Worm (Caenorhabditis elegans): ENCODE data around the gene sma-1.

Gene sma-1

DNA sequence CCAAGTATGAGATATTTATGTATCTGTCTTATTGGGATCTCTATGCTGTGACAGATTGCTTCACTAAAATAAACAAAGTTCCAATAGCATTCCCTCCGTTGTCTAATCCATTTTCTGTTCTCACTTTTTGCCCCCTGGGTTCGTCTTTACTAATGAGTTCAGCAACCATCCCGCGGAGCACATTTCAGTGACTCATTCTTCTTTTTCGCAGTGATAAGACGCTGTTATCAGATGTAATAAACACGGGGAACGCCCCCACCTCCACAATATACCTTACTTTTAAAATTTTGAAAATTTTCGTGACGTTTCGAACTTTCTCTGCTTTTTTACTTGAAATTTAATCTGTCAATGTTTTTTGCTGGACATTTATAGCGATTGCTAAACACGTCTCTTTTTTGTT is 878 bp downstream of the sma-1 start:
- TF ChIP-seq K02D7.2 (tag; optimal IDR thresholded peaks at IDR 0.05) (no peak), ceh-6 (GFP tag; optimal IDR thresholded peaks at IDR 0.05) (no peak), dve-1 (tag; optimal IDR thresholded peaks at IDR 0.05) (no peak), pax-1 (tag; optimal IDR thresholded peaks at IDR 0.05) (no peak), ceh-45 (GFP tag; IDR thresholded peaks at IDR 0.05) (no peak), odd-2 (tag; optimal IDR thresholded peaks at IDR 0.05) (no peak), K09A11.1 (tag; optimal IDR thresholded peaks at IDR 0.05; ENCODE audit: insufficient read depth) (no peak), elt-2 (tag; optimal IDR thresholded peaks at IDR 0.05) (no peak), fax-1 (tag; optimal IDR thresholded peaks at IDR 0.05) (no peak), unc-55 (GFP tag; optimal IDR thresholded peaks at IDR 0.05) (no peak), syd-9 (tag; optimal IDR thresholded peaks at IDR 0.05) (no peak), nfya-1 (tag; optimal IDR thresholded peaks at IDR 0.05) (no peak), ceh-22 (tag; optimal IDR thresholded peaks at IDR 0.05) (no peak), fkh-6 (tag; optimal IDR thresholded peaks at IDR 0.05) (no peak), nhr-232 (tag; optimal IDR thresholded peaks at IDR 0.05) (no peak), pat-9 (tag; optimal IDR thresholded peaks at IDR 0.05) (no peak), Y22D7AL.16 (tag; optimal IDR thresholded peaks at IDR 0.05) (no peak), fkh-10 (GFP tag; optimal IDR thresholded peaks at IDR 0.05) (no peak)

DNA sequence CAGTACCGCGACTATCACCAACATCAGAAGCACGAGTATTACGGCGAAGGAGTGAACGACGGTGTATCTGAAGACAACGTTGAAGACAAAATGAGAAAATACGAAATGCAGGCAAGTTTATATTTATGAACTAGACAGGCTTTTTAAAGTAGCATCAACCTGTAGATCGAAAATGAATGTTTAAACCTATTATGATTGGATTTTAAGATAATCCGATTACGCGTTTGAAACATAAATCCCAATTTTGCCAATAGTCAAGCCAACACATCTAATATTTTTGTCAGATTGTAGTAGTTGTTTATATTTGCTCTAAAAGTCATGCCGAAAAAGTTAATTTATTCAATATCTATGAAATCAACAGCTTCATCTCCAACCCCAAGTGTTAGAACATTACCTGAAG is 2.0 kb downstream of the sma-1 start:
- TF ChIP-seq ets-4 (tag; optimal IDR thresholded peaks at IDR 0.05), result no peak
- TF ChIP-seq fkh-10 (GFP tag; optimal IDR thresholded peaks at IDR 0.05), result no peak
- no peak for TF ChIP-seq ahr-1 (tag; optimal IDR thresholded peaks at IDR 0.05)
- TF ChIP-seq K02D7.2 (tag; optimal IDR thresholded peaks at IDR 0.05), result no peak
- no peak for TF ChIP-seq unc-55 (GFP tag; optimal IDR thresholded peaks at IDR 0.05)
- TF ChIP-seq elt-2 (tag; optimal IDR thresholded peaks at IDR 0.05), result no peak
- no peak for TF ChIP-seq ceh-34 (tag; optimal IDR thresholded peaks at IDR 0.05)
- no peak for TF ChIP-seq lin-11 (tag; optimal IDR thresholded peaks at IDR 0.05)
- TF ChIP-seq F13H6.1 (tag; optimal IDR thresholded peaks at IDR 0.05), result no peak
- TF ChIP-seq ztf-16 (tag; optimal IDR thresholded peaks at IDR 0.05), result no peak
- no peak for TF ChIP-seq ceh-22 (tag; optimal IDR thresholded peaks at IDR 0.05)
- no peak for TF ChIP-seq hlh-30 (tag; optimal IDR thresholded peaks at IDR 0.05; ENCODE audit: insufficient read depth)
- TF ChIP-seq ceh-31 (tag; optimal IDR thresholded peaks at IDR 0.05), result no peak
- TF ChIP-seq pha-2 (tag; optimal IDR thresholded peaks at IDR 0.05), result no peak
- no peak for TF ChIP-seq pha-4 (tag; optimal IDR thresholded peaks at IDR 0.05)
- no peak for TF ChIP-seq unc-42 (tag; optimal IDR thresholded peaks at IDR 0.05)
- no peak for TF ChIP-seq eyg-1 (tag; optimal IDR thresholded peaks at IDR 0.05)
- TF ChIP-seq pqm-1 (tag; optimal IDR thresholded peaks at IDR 0.05), result no peak
- TF ChIP-seq madf-2 (tag; optimal IDR thresholded peaks at IDR 0.05), result no peak
- no peak for TF ChIP-seq odd-2 (tag; optimal IDR thresholded peaks at IDR 0.05)

DNA sequence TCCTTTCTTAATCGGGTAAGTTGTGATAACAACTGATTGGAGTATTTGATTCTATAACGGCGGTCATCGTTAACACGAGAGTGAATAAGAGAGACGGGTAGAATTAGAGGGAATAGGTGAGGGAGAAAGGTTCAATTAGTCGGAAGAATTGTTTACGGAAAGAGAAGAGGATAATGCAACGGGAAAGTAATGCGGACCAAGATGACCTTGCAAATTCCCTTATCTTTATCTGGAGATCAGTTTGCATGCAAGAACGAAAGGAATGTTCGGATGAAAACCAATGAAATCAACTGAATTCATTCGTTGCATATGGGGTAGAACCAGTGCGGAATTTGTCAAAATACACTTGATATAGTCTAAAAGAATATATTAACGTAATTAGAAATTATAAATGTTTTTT is 2.9 kb downstream of the sma-1 start:
- TF ChIP-seq lin-11 (tag; optimal IDR thresholded peaks at IDR 0.05), result no peak
- TF ChIP-seq syd-9 (tag; optimal IDR thresholded peaks at IDR 0.05), result no peak
- TF ChIP-seq ceh-31 (tag; optimal IDR thresholded peaks at IDR 0.05), result no peak
- no peak for TF ChIP-seq sox-4 (tag; optimal IDR thresholded peaks at IDR 0.05)
- TF ChIP-seq ref-2 (tag; optimal IDR thresholded peaks at IDR 0.05), result no peak
- TF ChIP-seq nhr-11 (tag; optimal IDR thresholded peaks at IDR 0.05), result no peak
- TF ChIP-seq ceh-14 (tag; optimal IDR thresholded peaks at IDR 0.05), result no peak
- no peak for TF ChIP-seq pax-1 (tag; optimal IDR thresholded peaks at IDR 0.05)
- TF ChIP-seq tbx-7 (tag; optimal IDR thresholded peaks at IDR 0.05), result no peak
- no peak for TF ChIP-seq ahr-1 (tag; optimal IDR thresholded peaks at IDR 0.05)
- no peak for TF ChIP-seq hlh-30 (tag; optimal IDR thresholded peaks at IDR 0.05; ENCODE audit: insufficient read depth)
- no peak for TF ChIP-seq dmd-4 (tag; optimal IDR thresholded peaks at IDR 0.05; ENCODE audit: borderline replicate concordance)
- no peak for TF ChIP-seq K09A11.1 (tag; optimal IDR thresholded peaks at IDR 0.05; ENCODE audit: insufficient read depth)
- no peak for TF ChIP-seq ceh-24 (tag; optimal IDR thresholded peaks at IDR 0.05)
- TF ChIP-seq rnt-1 (tag; optimal IDR thresholded peaks at IDR 0.05), result no peak
- no peak for TF ChIP-seq K02D7.2 (tag; optimal IDR thresholded peaks at IDR 0.05)
- no peak for TF ChIP-seq ceh-19 (GFP tag; optimal IDR thresholded peaks at IDR 0.05)
- no peak for TF ChIP-seq fax-1 (tag; optimal IDR thresholded peaks at IDR 0.05)
- no peak for TF ChIP-seq F13H6.1 (tag; optimal IDR thresholded peaks at IDR 0.05)

All from whole organism, late embryonic.